Fruit fly (Drosophila melanogaster) whole organism, embryonic: ENCODE measurements around the gene ago.

Source experiments
- CG14860 ChIP-seq: fragments of 200-800 bp; sonication (Bioruptor generic); IDR thresholded peaks from 3 replicates; pipeline ENCODE4 v1.3.6; 2022; ENCODE audit warnings: missing biosample characterization, missing genetic modification characterization; ENCODE audit not compliant: partially characterized antibody
- CG1602 ChIP-seq: fragments of 200-800 bp; sonication (Bioruptor generic); optimal IDR thresholded peaks from 3 replicates; lab custom pipeline; 2016; ENCODE audit warnings: missing biosample characterization, missing genetic modification characterization
- CG7839 ChIP-seq: fragments of 200-800 bp; sonication (Bioruptor generic); optimal IDR thresholded peaks from 3 replicates; lab custom pipeline; 2018; ENCODE audit warnings: missing biosample characterization, mild to moderate bottlenecking, missing genetic modification characterization, moderate library complexity
- CG7963 ChIP-seq: fragments of 200-800 bp; sonication (Bioruptor generic); IDR thresholded peaks from 3 replicates; pipeline ENCODE4 v1.3.6; 2022; ENCODE audit warnings: missing biosample characterization, missing genetic modification characterization; ENCODE audit not compliant: partially characterized antibody
- maf-S ChIP-seq: fragments of 200-800 bp; sonication (Bioruptor generic); optimal IDR thresholded peaks from 2 replicates; lab custom pipeline; 2016; ENCODE audit warnings: missing biosample characterization, missing genetic modification characterization

DNA sequence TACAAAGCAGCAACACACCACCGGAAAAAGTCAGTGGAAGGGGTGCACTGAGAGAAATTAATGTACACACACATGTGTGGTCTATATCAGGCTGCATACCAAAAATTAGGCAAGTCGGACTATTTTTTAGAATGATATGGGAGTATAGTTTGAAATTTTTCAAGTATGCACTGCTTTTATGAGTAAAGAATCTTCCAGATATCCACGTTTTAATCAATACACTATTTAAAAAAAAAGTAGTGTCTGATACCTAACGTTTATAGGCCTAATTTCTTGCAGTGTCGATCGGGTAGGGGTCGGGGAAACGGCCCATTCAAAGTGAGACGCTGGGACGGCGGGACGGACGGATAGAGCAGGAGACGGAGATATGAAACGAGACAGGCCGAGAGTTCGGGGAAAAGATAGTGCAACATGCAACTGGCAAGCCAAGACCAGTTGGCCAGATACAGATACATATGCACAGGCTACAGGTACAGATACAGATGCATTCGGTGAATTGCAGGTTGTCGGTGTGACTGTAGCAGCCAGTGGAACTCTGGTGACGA is 23.7 kb downstream of the ago start:
- peak; percentile 95 for TF ChIP-seq CG7839
- peak; percentile 82 for TF ChIP-seq maf-S (GFP tag; lab: Kevin White, UChicago)
- peak; percentile 93 for TF ChIP-seq CG1602
- TF ChIP-seq CG14860: no peak
- no peak for TF ChIP-seq CG7963 (GFP tag; lab: Robert Waterston, UW)
